Worm (Caenorhabditis elegans): ENCODE measurements around the gene T03E6.9.

T03E6.9 gene

DNA sequence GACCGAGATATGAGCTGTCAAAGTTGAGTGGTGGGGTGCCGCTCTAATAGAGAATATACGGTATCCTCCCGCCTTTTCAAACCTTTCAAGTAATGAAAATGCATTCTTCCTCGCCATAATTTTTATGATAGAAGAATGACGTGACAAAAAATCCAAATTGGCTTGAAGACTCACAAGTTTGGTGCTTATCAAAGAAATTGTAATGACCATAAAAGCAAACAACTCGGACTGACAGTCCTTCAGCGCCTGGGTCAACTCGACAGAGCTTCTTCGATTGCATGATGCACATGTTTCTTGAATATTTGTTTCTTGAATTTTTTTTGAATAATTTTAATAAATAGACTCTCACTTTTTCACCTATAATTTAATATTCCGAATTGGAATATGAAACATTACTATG, 4.9 kb upstream of the T03E6.9 start:
- TF ChIP-seq egl-5 (tag; optimal IDR thresholded peaks at IDR 0.05) (no peak), elt-2 (tag; optimal IDR thresholded peaks at IDR 0.05) (peak; percentile 50), pqm-1 (tag; optimal IDR thresholded peaks at IDR 0.05) (peak; percentile 0)

DNA sequence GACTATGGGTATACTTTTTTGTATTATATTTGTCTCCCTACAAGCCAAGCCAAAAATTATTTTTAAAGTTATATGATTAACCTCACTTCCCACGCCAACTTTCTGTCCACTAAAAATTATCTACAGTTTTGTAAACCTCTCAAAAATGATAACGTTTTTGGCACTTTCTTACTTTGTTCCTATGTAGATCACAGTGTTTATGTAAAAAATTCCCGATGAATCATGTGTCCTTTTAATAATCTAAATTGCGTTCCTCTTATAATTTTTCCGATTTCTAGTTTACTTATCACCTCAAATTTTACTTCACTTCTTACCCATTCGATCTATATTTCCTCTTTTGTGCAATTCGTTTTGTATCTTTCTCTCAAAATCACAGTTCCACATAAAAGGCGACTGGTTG, 3.8 kb upstream of the T03E6.9 start:
- TF ChIP-seq nhr-28 (tag; optimal IDR thresholded peaks at IDR 0.05) (no peak), mml-1 (tag; optimal IDR thresholded peaks at IDR 0.05) (no peak), nhr-67 (tag; optimal IDR thresholded peaks at IDR 0.05) (no peak), sea-2 (GFP tag; optimal IDR thresholded peaks at IDR 0.05) (no peak), pqm-1 (tag; optimal IDR thresholded peaks at IDR 0.05) (peak; percentile 56), nfya-1 (tag; optimal IDR thresholded peaks at IDR 0.05; ENCODE audit: insufficient read depth) (no peak), nhr-11 (tag; optimal IDR thresholded peaks at IDR 0.05) (no peak), elt-2 (tag; optimal IDR thresholded peaks at IDR 0.05) (peak; percentile 42), skn-1 (tag; optimal IDR thresholded peaks at IDR 0.05) (no peak), zag-1 (tag; optimal IDR thresholded peaks at IDR 0.05) (no peak)

DNA sequence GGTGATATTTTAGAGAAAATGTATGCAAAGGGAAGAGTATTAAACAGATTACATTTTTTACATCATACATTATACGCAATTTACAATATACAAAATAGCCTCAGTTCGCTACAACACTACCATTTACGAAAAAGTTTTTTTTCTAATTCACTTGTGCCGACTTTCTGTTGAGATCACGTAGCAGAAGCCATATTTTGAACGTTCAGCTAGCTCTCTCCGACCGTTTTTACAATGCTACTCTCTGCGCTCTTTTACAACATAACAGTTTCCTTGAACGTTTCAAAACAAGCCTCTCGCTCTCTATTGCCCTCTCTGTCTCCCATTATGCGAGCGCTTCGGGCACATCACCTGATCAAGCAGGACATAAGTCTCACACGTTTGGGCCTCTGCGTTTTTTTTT, 2.6 kb upstream of the T03E6.9 start, which contains the start of gene T03E6.8:
Gene T03E6.8, minus strand, starts transcription at position 101 of the 400 bp plus-strand sequence.
- TF ChIP-seq lsy-12 (tag; optimal IDR thresholded peaks at IDR 0.05) = no peak
- no peak for TF ChIP-seq unc-62 (GFP tag; optimal IDR thresholded peaks at IDR 0.05)
- TF ChIP-seq nhr-76 (tag; optimal IDR thresholded peaks at IDR 0.05) = no peak
- TF ChIP-seq sea-2 (GFP tag; optimal IDR thresholded peaks at IDR 0.05) = no peak
- TF ChIP-seq ceh-28 (tag; optimal IDR thresholded peaks at IDR 0.05) = no peak
- no peak for TF ChIP-seq nhr-28 (tag; optimal IDR thresholded peaks at IDR 0.05)
- TF ChIP-seq egl-5 (tag; optimal IDR thresholded peaks at IDR 0.05) = no peak
- TF ChIP-seq ztf-4 (tag; optimal IDR thresholded peaks at IDR 0.05) = no peak
- TF ChIP-seq nhr-237 (tag; optimal IDR thresholded peaks at IDR 0.05) = no peak
- TF ChIP-seq nhr-11 (tag; optimal IDR thresholded peaks at IDR 0.05) = no peak
- no peak for TF ChIP-seq ceh-82 (tag; optimal IDR thresholded peaks at IDR 0.05)
- no peak for TF ChIP-seq aly-2 (tag; optimal IDR thresholded peaks at IDR 0.05)
- TF ChIP-seq nfya-1 (tag; optimal IDR thresholded peaks at IDR 0.05; ENCODE audit: insufficient read depth) = no peak
- TF ChIP-seq jun-1 (tag; optimal IDR thresholded peaks at IDR 0.05) = no peak
- TF ChIP-seq ztf-11 (tag; optimal IDR thresholded peaks at IDR 0.05) = no peak
- TF ChIP-seq nhr-43 (tag; optimal IDR thresholded peaks at IDR 0.05; ENCODE audit: poor library complexity, severe bottlenecking) = no peak

DNA sequence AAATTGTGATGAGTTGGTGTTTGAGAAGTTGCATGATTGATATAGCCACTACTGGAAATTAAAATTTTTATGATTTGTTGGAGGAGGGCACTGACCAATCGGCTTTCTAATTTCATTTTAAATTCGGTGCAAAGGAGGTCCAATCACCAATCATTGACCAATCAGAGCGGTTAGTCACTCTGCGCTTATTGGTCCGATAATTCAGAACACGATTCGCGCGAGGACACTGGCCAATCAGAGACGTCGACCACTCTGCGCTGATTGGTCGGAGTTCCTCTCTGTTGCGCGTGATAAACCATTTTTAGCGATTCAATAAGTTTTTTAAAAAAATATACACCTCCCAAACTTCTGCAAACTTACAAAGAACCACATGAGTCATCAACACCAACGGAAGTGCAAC, 688 bp downstream of the T03E6.9 start:
- TF ChIP-seq snpc-4 (tag; optimal IDR thresholded peaks at IDR 0.05) (no peak), unc-39 (tag; optimal IDR thresholded peaks at IDR 0.05) (no peak), nfya-1 (tag; optimal IDR thresholded peaks at IDR 0.05; ENCODE audit: insufficient read depth) (peak; percentile 62)

DNA sequence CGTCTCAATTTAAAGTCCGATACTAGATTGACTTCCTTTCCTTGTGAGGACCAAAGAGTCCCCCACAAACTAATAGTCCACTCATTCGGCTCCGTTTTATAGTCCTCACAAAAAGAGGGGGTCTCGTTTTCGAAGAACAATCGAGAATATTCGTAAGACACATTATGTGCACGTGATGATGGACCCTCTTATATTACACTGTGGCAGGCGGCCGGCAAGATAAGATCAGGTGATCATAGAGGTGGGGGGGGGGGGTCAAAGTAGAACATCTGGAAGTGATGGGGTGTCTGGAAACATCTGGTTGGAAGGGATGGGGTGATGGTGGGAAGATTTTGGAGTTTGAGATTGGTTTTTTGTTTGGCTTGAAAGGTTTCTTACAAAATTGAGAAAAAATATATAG, 2.1 kb downstream of the T03E6.9 start:
- TF ChIP-seq egl-27 (tag; optimal IDR thresholded peaks at IDR 0.05) = no peak
- TF ChIP-seq skn-1 (tag; optimal IDR thresholded peaks at IDR 0.05) = no peak
- no peak for TF ChIP-seq nhr-12 (tag; optimal IDR thresholded peaks at IDR 0.05)
- TF ChIP-seq R02D3.7 (tag; optimal IDR thresholded peaks at IDR 0.05) = no peak
- no peak for TF ChIP-seq fos-1 (tag; optimal IDR thresholded peaks at IDR 0.05)
- TF ChIP-seq pqm-1 (tag; optimal IDR thresholded peaks at IDR 0.05) = no peak
- TF ChIP-seq sea-2 (GFP tag; optimal IDR thresholded peaks at IDR 0.05) = no peak
- no peak for TF ChIP-seq ztf-4 (tag; optimal IDR thresholded peaks at IDR 0.05)
- TF ChIP-seq daf-12 (tag; optimal IDR thresholded peaks at IDR 0.05) = no peak

DNA sequence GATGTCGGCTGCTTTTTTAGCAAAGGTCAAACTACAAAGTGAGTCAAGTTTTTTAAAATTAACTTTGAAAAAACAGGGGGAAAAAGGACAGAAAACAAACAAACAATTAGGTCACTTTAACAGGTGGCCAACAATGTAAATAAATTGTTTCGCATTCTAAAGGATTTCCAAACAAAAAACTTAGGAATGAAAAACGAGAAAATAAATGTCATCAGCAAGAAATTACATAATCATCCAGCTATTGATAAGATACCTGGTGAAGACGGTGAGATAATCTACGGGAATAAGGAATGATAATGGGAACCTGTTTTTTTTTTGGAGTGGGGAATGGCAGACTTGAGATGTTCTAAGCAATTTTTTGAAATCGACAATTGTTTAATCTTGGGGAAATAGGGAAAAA, 4.4 kb downstream of the T03E6.9 start:
- TF ChIP-seq nfya-1 (tag; optimal IDR thresholded peaks at IDR 0.05; ENCODE audit: insufficient read depth) (no peak), elt-3 (tag; optimal IDR thresholded peaks at IDR 0.05) (peak in 1 of 3 experiments; percentile 9)
